Worm (Caenorhabditis elegans): ENCODE measurements around the gene K09A9.8.

DNA sequence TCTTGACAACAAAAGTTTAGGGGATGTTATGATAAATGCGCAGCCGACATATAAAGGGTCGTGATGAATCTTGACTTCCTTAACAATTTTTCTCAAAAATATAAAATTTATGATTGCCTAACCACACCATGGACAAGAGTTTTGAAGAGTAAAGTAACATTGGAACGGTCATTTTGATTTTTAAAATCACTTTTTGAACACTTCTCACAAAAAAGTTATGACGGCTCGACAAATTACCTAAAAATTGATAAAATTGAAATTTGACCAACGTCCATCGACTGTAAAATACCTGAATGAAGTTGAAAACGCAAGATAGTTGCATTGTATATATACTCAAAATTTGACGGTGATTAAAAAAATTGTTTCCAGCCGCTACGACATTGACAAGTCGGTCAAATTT lies 32.0 kb upstream of the K09A9.8 start:
- TF ChIP-seq fkh-10 (GFP tag; optimal IDR thresholded peaks at IDR 0.05) (no peak), nhr-237 (tag; optimal IDR thresholded peaks at IDR 0.05) (no peak), jun-1 (tag; optimal IDR thresholded peaks at IDR 0.05) (no peak), nhr-12 (tag; optimal IDR thresholded peaks at IDR 0.05) (no peak), nhr-11 (tag; optimal IDR thresholded peaks at IDR 0.05) (no peak), pqm-1 (tag; optimal IDR thresholded peaks at IDR 0.05) (no peak), lin-39 (tag; optimal IDR thresholded peaks at IDR 0.05) (no peak), skn-1 (tag; optimal IDR thresholded peaks at IDR 0.05) (no peak), unc-62 (GFP tag; optimal IDR thresholded peaks at IDR 0.05) (no peak), ceh-82 (tag; optimal IDR thresholded peaks at IDR 0.05) (no peak), zag-1 (tag; optimal IDR thresholded peaks at IDR 0.05) (no peak), lin-15B (tag; optimal IDR thresholded peaks at IDR 0.05) (no peak), egl-27 (tag; optimal IDR thresholded peaks at IDR 0.05) (no peak)
